Worm (Caenorhabditis elegans) whole organism, L1 larva: ENCODE data around the gene nhr-195.

Experiments
- fkh-10 ChIP-seq: sonication (generic microtip); optimal IDR thresholded peaks from 2 replicates; lab custom pipeline; 2017; ENCODE audit warnings: missing biosample characterization, missing genetic modification reagents, missing genetic modification characterization
- fos-1 ChIP-seq: fragments of 150-350 bp; optimal IDR thresholded peaks from 2 replicates; lab custom pipeline; 2014; ENCODE audit warnings: missing biosample characterization, missing genetic modification characterization
- lin-14 ChIP-seq: fragments of 200-800 bp; sonication (Bioruptor generic); optimal IDR thresholded peaks from 2 replicates; lab custom pipeline; 2018; ENCODE audit warnings: mild to moderate bottlenecking, missing genetic modification characterization, moderate library complexity, missing compliant biosample characterization
- lir-3 ChIP-seq: sonication (generic microtip); optimal IDR thresholded peaks from 2 replicates; lab custom pipeline; 2016; ENCODE audit warnings: mild to moderate bottlenecking, missing genetic modification characterization, moderate library complexity, missing compliant biosample characterization; ENCODE audit not compliant: poor library complexity
- nhr-11 ChIP-seq: fragments of 150-350 bp; optimal IDR thresholded peaks from 2 replicates; lab custom pipeline; 2014; ENCODE audit warnings: missing biosample characterization, missing genetic modification characterization
- nhr-237 ChIP-seq: fragments of 150-350 bp; optimal IDR thresholded peaks from 2 replicates; lab custom pipeline; 2014; ENCODE audit warnings: missing biosample characterization, missing genetic modification characterization
- nhr-28 ChIP-seq: fragments of 150-350 bp; optimal IDR thresholded peaks from 2 replicates; lab custom pipeline; 2014; ENCODE audit warnings: missing biosample characterization, missing genetic modification characterization
- nhr-85 ChIP-seq: sonication (generic microtip); peaks from one replicate; lab custom pipeline; 2016; ENCODE audit warnings: missing genetic modification characterization, inconsistent platforms, missing compliant biosample characterization
- pqm-1 ChIP-seq: sonication (generic microtip); optimal IDR thresholded peaks from 3 replicates; lab custom pipeline; 2017; ENCODE audit warnings: missing biosample characterization, missing genetic modification characterization
- sox-4 ChIP-seq: sonication (generic microtip); optimal IDR thresholded peaks from 2 replicates; lab custom pipeline; 2016; ENCODE audit warnings: missing genetic modification characterization, missing compliant biosample characterization
- unc-62 ChIP-seq: fragments of 150-350 bp; optimal IDR thresholded peaks from 2 replicates; lab custom pipeline; 2014; ENCODE audit warnings: missing biosample characterization, missing genetic modification reagents, missing genetic modification characterization
- unc-86 ChIP-seq: sonication (generic microtip); optimal IDR thresholded peaks from 2 replicates; lab custom pipeline; 2016; ENCODE audit warnings: missing genetic modification characterization, missing compliant biosample characterization
- zip-4 ChIP-seq: fragments of 200-800 bp; sonication (Bioruptor generic); optimal IDR thresholded peaks from 2 replicates; lab custom pipeline; 2018; ENCODE audit warnings: mild to moderate bottlenecking, missing genetic modification characterization, moderate library complexity, missing compliant biosample characterization

- no peak for TF ChIP-seq fkh-10 (GFP tag; lab: Kevin White, UChicago)
- no peak for TF ChIP-seq nhr-237 (tag; lab: Kevin White, UChicago)
- no peak for TF ChIP-seq pqm-1 (tag; lab: Kevin White, UChicago)
- TF ChIP-seq lir-3: no peak
- no peak for TF ChIP-seq fos-1
- TF ChIP-seq unc-62 (GFP tag; lab: Kevin White, UChicago): no peak
- TF ChIP-seq zip-4: no peak
- no peak for TF ChIP-seq nhr-11 (tag; lab: Kevin White, UChicago)
- TF ChIP-seq unc-86: no peak
- no peak for TF ChIP-seq lin-14 (GFP tag; lab: Kevin White, UChicago)
- no peak for TF ChIP-seq sox-4 (tag; lab: Kevin White, UChicago)
- TF ChIP-seq nhr-85 (tag; lab: Kevin White, UChicago): no peak
- no peak for TF ChIP-seq nhr-28
These were observed 29.7 kb downstream of the nhr-195 start for ce11 chrV:8942437-8942978.
